Fruit fly (Drosophila melanogaster) Kc167 (cell line): ENCODE data around the gene CG8097.

ENCODE experiments used
- Myc ChIP-seq: fragments of >200 bp; optimal IDR thresholded peaks from 2 replicates; lab custom pipeline; 2017; ENCODE audit warnings: missing external identifiers
- Sin3A ChIP-seq: fragments of >200 bp; optimal IDR thresholded peaks from 2 replicates; lab custom pipeline; 2018; ENCODE audit warnings: missing external identifiers
- h ChIP-seq: fragments of >200 bp; optimal IDR thresholded peaks from 3 replicates; lab custom pipeline; 2018; ENCODE audit warnings: missing external identifiers
- psq ChIP-seq: fragments of >200 bp; optimal IDR thresholded peaks from 2 replicates; lab custom pipeline; 2017; ENCODE audit warnings: missing external identifiers
- ttk ChIP-seq: sonication (Bioruptor generic); optimal IDR thresholded peaks from 2 replicates; lab custom pipeline; 2017; ENCODE audit warnings: missing external identifiers

DNA sequence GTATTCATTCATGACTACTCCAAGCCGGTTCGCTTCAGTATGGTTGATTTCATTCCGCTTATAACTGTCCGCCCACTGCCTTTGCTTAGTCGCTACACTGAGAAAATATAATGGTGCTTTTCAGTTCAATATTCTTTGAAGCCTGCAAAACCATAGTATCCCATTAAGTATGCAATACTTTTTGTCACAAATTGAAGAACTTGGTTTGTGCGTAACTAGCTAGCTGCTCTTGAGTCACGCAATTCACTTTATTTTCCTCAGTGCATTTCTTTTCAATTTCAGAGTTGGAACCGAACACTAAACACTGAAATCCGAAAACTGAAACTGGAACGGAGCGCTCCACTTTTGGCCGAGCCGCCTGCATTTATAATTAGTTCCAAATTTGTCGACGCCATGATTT is 16.7 kb downstream of the CG8097 start:
- TF ChIP-seq psq (no peak), Myc (lab: Kevin White, UChicago) (no peak), h (no peak), ttk (lab: Kevin White, UChicago) (no peak), Sin3A (lab: Kevin White, UChicago) (no peak)
